Fruit fly (Drosophila melanogaster): ENCODE results near the gene dan.

The dan gene

dm6 chr3R:25193726-25194204 lies 9.6 kb downstream of the dan start, which contains the start of gene lobo (continued):
- TF ChIP-seq CG2202 (tag; optimal IDR thresholded peaks at IDR 0.05) (peak; percentile 47), Xbp1 (GFP tag; optimal IDR thresholded peaks at IDR 0.05) (peak; percentile 65), CG15696 (tag; optimal IDR thresholded peaks at IDR 0.05) (peak; percentile 57), CG11695 (GFP tag; IDR thresholded peaks at IDR 0.05) (no peak; the same call in 2 of the 3 replicates), MTF-1 (GFP tag; optimal IDR thresholded peaks at IDR 0.05; ENCODE audit: borderline replicate concordance) (no peak), pfk (GFP tag; optimal IDR thresholded peaks at IDR 0.05) (peak; percentile 11), CG13287 (GFP tag; IDR thresholded peaks at IDR 0.05; ENCODE audit: partially characterized antibody) (peak; percentile 34; the same call in 1 of the 2 replicates), CG15073 (GFP tag; optimal IDR thresholded peaks at IDR 0.05) (no peak), Nf-YC (tag; optimal IDR thresholded peaks at IDR 0.05) (peak; percentile 33), Mad (GFP tag; optimal IDR thresholded peaks at IDR 0.05) (peak; percentile 36), da (GFP tag; optimal IDR thresholded peaks at IDR 0.05) (peak; percentile 16), CHES-1-like (GFP tag; optimal IDR thresholded peaks at IDR 0.05) (peak; percentile 62), hkb (optimal IDR thresholded peaks at IDR 0.05) (no peak), hkb (GFP tag; IDR thresholded peaks at IDR 0.05) (peak; percentile 19; the same call in 1 of the 2 replicates), crc (GFP tag; optimal IDR thresholded peaks at IDR 0.05) (peak; percentile 62), D19A (tag; optimal IDR thresholded peaks at IDR 0.05) (no peak), ab (GFP tag; optimal IDR thresholded peaks at IDR 0.05) (no peak), CG1529 (GFP tag; optimal IDR thresholded peaks at IDR 0.05) (peak; percentile 47), CG12744 (GFP tag; optimal IDR thresholded peaks at IDR 0.05) (peak; percentile 77), exex (tag; optimal IDR thresholded peaks at IDR 0.05) (no peak), CG9932 (GFP tag; IDR thresholded peaks at IDR 0.05) (peak; percentile 81), CG16779 (GFP tag; IDR thresholded peaks at IDR 0.05) (no peak), lab (GFP tag; optimal IDR thresholded peaks at IDR 0.05) (peak; percentile 67), sqz (GFP tag; optimal IDR thresholded peaks at IDR 0.05) (peak; percentile 34), salm (tag; optimal IDR thresholded peaks at IDR 0.05) (no peak), CG10431 (GFP tag; optimal IDR thresholded peaks at IDR 0.05) (no peak), CG10267 (tag; optimal IDR thresholded peaks at IDR 0.05) (peak; percentile 58), CG2678 (tag; optimal IDR thresholded peaks at IDR 0.05) (no peak), Kr (GFP tag; optimal IDR thresholded peaks at IDR 0.05) (no peak), dmrt11E (tag; optimal IDR thresholded peaks at IDR 0.05) (peak; percentile 39), ap (GFP tag; IDR thresholded peaks at IDR 0.05) (peak; percentile 22; the same call in 1 of the 2 replicates), kah (GFP tag; optimal IDR thresholded peaks at IDR 0.05) (no peak), ind (GFP tag; optimal IDR thresholded peaks at IDR 0.05) (peak; percentile 13), CG4730 (GFP tag; IDR thresholded peaks at IDR 0.05) (peak; percentile 62; the same call in 1 of the 2 replicates), Optix (GFP tag; IDR thresholded peaks at IDR 0.05) (peak; percentile 45; the same call in 1 of the 3 replicates), Usf (GFP tag; optimal IDR thresholded peaks at IDR 0.05) (peak; percentile 28), CG6813 (GFP tag; optimal IDR thresholded peaks at IDR 0.05) (peak; percentile 29), disco-r (GFP tag; optimal IDR thresholded peaks at IDR 0.05) (peak; percentile 32), CG5953 (GFP tag; IDR thresholded peaks at IDR 0.05) (peak; percentile 72), Dip3 (GFP tag; optimal IDR thresholded peaks at IDR 0.05) (peak; percentile 48), CG1602 (GFP tag; optimal IDR thresholded peaks at IDR 0.05) (no peak), vvl (GFP tag; IDR thresholded peaks at IDR 0.05) (peak; percentile 34; the same call in 1 of the 2 replicates), Nf-YB (GFP tag; optimal IDR thresholded peaks at IDR 0.05) (peak; percentile 60), CG33557 (GFP tag; optimal IDR thresholded peaks at IDR 0.05) (peak; percentile 64), CrebB (tag; optimal IDR thresholded peaks at IDR 0.05) (peak; percentile 73), CG6683 (GFP tag; optimal IDR thresholded peaks at IDR 0.05) (peak; percentile 67), Eip74EF (GFP tag; optimal IDR thresholded peaks at IDR 0.05) (peak; percentile 35 to 73), CTCF (GFP tag; optimal IDR thresholded peaks at IDR 0.05) (peak; percentile 86), az2 (GFP tag; optimal IDR thresholded peaks at IDR 0.05) (peak; percentile 35), Side (GFP tag; optimal IDR thresholded peaks at IDR 0.05) (peak; percentile 70), Oli (tag; optimal IDR thresholded peaks at IDR 0.05) (peak; percentile 27)

Measured in whole organism, embryonic.